Fruit fly (Drosophila melanogaster): ENCODE data around the gene CG10005.

DNA sequence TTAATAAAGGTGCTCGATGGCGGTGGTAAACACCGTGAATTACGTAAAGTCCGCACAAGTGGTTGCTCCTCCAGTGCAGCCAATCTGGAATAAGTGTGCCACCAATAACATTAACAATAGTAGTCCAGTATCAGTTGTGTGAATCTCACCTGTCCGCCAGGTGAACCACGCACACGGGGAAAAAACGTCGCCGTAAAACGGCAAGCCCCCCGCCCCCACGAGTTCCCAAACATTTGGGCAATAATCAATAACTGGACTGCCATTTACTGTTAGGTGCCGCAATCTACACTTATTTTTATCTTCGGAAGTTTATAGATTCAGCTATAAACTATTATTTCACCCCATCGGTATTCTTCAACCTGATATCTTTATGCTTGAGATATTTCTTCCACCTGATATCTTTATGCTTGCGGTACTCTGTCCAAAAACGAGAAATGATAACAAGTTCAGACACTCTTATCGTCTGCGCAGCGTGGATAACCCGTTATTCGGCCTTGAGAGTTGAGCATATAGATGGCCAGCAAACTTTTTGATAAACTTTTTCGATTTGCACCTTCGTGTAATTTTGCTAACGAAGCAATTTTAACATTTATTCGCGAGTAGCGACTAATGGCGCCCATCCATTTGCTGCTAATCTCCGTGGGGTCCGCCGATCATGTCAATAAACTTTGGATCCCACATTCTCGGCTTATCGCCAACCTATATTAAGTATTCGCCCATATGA lies 8.8 kb downstream of the CG10005 start:
- TF ChIP-seq CG8301 (tag; optimal IDR thresholded peaks at IDR 0.05) (no peak), gl (tag; optimal IDR thresholded peaks at IDR 0.05) (no peak), CG14655 (GFP tag; optimal IDR thresholded peaks at IDR 0.05) (no peak), CG8159 (tag; optimal IDR thresholded peaks at IDR 0.05) (no peak), CG13204 (GFP tag; optimal IDR thresholded peaks at IDR 0.05) (no peak), Ets98B (GFP tag; IDR thresholded peaks at IDR 0.05) (no peak)

Measured in whole organism, pupa.